Fruit fly (Drosophila melanogaster) S2 (cell line): ENCODE results near the gene CG32249.

Source experiments
- CG8478 ChIP-seq: fragments of >200 bp; optimal IDR thresholded peaks from 2 replicates; lab custom pipeline; 2018
- CTCF ChIP-seq, 2 experiments: fragments of >200 bp; optimal IDR thresholded peaks; 2 replicates each; lab custom pipeline; 2018

The CG32249 gene

dm6 chr3L:4497677-4498076 is 27.9 kb downstream of the CG32249 start, which contains the start of gene CG13721:
CG13721 (minus strand) TSS chr3L:4497777.
- no peak for TF ChIP-seq CG8478 (lab: Kevin White, UChicago)
- no peak for TF ChIP-seq CTCF (optimal IDR thresholded peaks at IDR 0.05; lab: Kevin White, UChicago)

- TF ChIP-seq CTCF (optimal IDR thresholded peaks at IDR 0.05; lab: Kevin White, UChicago) = no peak
- TF ChIP-seq CG8478 (lab: Kevin White, UChicago) = no peak
Observed at dm6 chr3L:4500400-4500799, 30.6 kb downstream of the CG32249 start, which contains the start of gene CG13720. CG13720 (minus strand) TSS chr3L:4500500.

DNA sequence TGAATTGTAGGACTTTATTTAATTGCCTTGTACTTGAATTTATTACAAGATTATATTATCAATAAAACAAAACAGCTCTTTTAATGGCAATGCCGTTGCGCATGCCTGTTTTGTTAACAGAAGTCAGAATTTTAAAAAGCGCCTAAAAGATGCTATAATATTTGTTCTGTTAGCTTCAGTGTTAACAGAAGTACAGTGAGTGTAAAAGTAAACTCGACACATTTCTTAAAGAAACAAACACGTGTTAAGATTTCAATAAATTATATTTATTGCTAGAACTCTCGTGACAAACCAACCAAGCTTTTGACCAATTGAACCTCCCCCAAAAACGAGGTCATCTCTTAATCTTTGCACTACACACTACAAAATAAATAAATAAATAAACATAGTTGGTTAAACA is 31.6 kb downstream of the CG32249 start:
- TF ChIP-seq CG8478 (lab: Kevin White, UChicago) (no peak), CTCF (optimal IDR thresholded peaks at IDR 0.05; lab: Kevin White, UChicago) (no peak)

dm6 chr3L:4507846-4508245 is 38.0 kb downstream of the CG32249 start:
- TF ChIP-seq CTCF (optimal IDR thresholded peaks at IDR 0.05; lab: Kevin White, UChicago) (no peak), CG8478 (lab: Kevin White, UChicago) (no peak)

DNA sequence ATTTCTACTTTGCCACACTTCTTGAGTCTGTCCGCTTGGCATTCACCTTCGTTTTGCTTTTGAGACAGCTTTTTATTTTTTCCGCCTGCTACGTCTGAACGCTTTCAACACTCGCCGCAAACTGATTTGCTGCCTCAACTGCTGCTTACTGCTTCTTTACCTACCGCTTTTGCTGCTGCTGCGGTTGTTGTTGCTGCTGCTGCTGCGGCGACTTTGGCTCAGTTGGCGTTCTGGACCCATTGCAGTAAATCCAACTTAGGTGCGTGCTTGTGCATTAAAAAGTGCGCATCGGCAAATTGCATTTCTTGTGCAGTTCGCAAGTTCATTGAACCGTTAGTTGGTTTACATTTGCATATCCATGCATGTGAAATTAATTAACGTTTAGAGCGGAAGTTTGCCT is 38.5 kb downstream of the CG32249 start, which contains the start of gene NT1:
Gene NT1, minus strand, starts transcription at position 127 of the 400 bp plus-strand sequence.
- TF ChIP-seq CTCF (optimal IDR thresholded peaks at IDR 0.05; lab: Kevin White, UChicago) (no peak), CG8478 (lab: Kevin White, UChicago) (no peak)

- TF ChIP-seq CTCF (optimal IDR thresholded peaks at IDR 0.05; lab: Kevin White, UChicago) (no peak), CG8478 (lab: Kevin White, UChicago) (no peak)
Observed at dm6 chr3L:4508926-4509457, 39.2 kb downstream of the CG32249 start.

- TF ChIP-seq CG8478 (lab: Kevin White, UChicago) (no peak), CTCF (optimal IDR thresholded peaks at IDR 0.05; lab: Kevin White, UChicago) (no peak)
Observed at dm6 chr3L:4510317-4510716, 40.5 kb downstream of the CG32249 start.

DNA sequence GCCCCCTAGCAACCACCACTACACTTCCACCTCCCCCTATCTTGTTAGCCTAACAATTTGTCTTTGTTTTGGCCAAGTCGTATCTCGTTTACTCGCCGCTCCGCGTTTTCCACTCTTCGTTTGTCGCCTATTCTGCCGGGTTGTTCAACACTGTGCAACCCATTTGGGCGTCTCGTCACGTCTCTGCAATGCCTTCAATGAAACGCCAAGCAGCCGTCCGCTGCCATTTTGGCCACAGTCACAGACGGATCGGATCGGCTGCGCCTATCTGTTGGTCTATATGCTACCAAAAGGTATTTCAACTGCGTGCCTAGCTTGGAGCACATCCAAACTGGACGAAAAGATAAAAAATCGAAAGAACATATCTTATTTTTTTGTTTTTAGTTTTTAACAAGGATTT is 46.6 kb downstream of the CG32249 start:
- TF ChIP-seq CTCF (optimal IDR thresholded peaks at IDR 0.05; lab: Kevin White, UChicago) (no peak), CG8478 (lab: Kevin White, UChicago) (no peak)

dm6 chr3L:4519417-4519931 is 49.7 kb downstream of the CG32249 start:
- TF ChIP-seq CG8478 (lab: Kevin White, UChicago) (no peak), CTCF (optimal IDR thresholded peaks at IDR 0.05; lab: Kevin White, UChicago) (no peak)
